Fruit fly (Drosophila melanogaster) whole organism, embryonic: ENCODE data around the gene Uvrag.

ENCODE experiments used
- Atf-2 ChIP-seq: fragments of 200-800 bp; sonication (Bioruptor generic); optimal IDR thresholded peaks from 2 replicates; lab custom pipeline; 2016; ENCODE audit warnings: missing biosample characterization, missing genetic modification characterization
- CG10462 ChIP-seq: fragments of 200-800 bp; sonication (Bioruptor generic); optimal IDR thresholded peaks from 2 replicates; lab custom pipeline; 2016; ENCODE audit warnings: missing biosample characterization, missing genetic modification characterization
- CG13287 ChIP-seq: fragments of 200-800 bp; sonication (Bioruptor generic); IDR thresholded peaks from 2 replicates; pipeline ENCODE4 v1.3.6; 2022; ENCODE audit warnings: missing biosample characterization, missing genetic modification characterization; ENCODE audit not compliant: partially characterized antibody
- CG13424 ChIP-seq: fragments of 200-800 bp; sonication (Bioruptor generic); optimal IDR thresholded peaks from 2 replicates; lab custom pipeline; 2019; ENCODE audit warnings: missing biosample characterization, mild to moderate bottlenecking, missing genetic modification characterization, moderate library complexity
- CG14965 ChIP-seq: fragments of 200-800 bp; sonication (Bioruptor generic); optimal IDR thresholded peaks from 2 replicates; lab custom pipeline; 2016; ENCODE audit warnings: missing biosample characterization, missing genetic modification characterization, borderline replicate concordance
- CG15479 ChIP-seq: fragments of 200-800 bp; sonication (Bioruptor generic); optimal IDR thresholded peaks from 3 replicates; lab custom pipeline; 2019; ENCODE audit warnings: missing biosample characterization, mild to moderate bottlenecking, missing genetic modification characterization, moderate library complexity
- CG1603 ChIP-seq: fragments of 200-800 bp; sonication (Bioruptor generic); optimal IDR thresholded peaks from 2 replicates; lab custom pipeline; 2019; ENCODE audit warnings: missing biosample characterization, mild to moderate bottlenecking, missing genetic modification characterization, moderate library complexity
- CG16813 ChIP-seq: fragments of 200-800 bp; sonication (Bioruptor generic); IDR thresholded peaks from 3 replicates; pipeline ENCODE4 v1.3.6; 2022; ENCODE audit warnings: missing biosample characterization, missing genetic modification characterization; ENCODE audit not compliant: partially characterized antibody
- CG18011 ChIP-seq: fragments of 200-800 bp; sonication (Bioruptor generic); optimal IDR thresholded peaks from 2 replicates; lab custom pipeline; 2017; ENCODE audit warnings: missing biosample characterization, missing genetic modification characterization, mild to moderate bottlenecking, moderate library complexity, missing genotype
- CG2116 ChIP-seq: fragments of 200-800 bp; sonication (Bioruptor generic); optimal IDR thresholded peaks from 3 replicates; lab custom pipeline; 2018; ENCODE audit warnings: missing biosample characterization, mild to moderate bottlenecking, missing genetic modification characterization
- CG3163 ChIP-seq: fragments of 200-800 bp; sonication (Bioruptor generic); optimal IDR thresholded peaks from 3 replicates; lab custom pipeline; 2016; ENCODE audit warnings: missing biosample characterization, missing genetic modification characterization
- CG32772 ChIP-seq: fragments of 200-800 bp; sonication (Bioruptor generic); IDR thresholded peaks from 2 replicates; pipeline ENCODE4 v1.3.6; 2022; ENCODE audit warnings: missing biosample characterization, missing genetic modification characterization
- CG34376 ChIP-seq: fragments of 200-800 bp; sonication (Bioruptor generic); optimal IDR thresholded peaks from 2 replicates; lab custom pipeline; 2018; ENCODE audit warnings: missing biosample characterization, mild to moderate bottlenecking, missing genetic modification characterization
- CG6765 ChIP-seq: fragments of 200-800 bp; sonication (Bioruptor generic); optimal IDR thresholded peaks from 3 replicates; lab custom pipeline; 2017; ENCODE audit warnings: missing biosample characterization, mild to moderate bottlenecking, missing genetic modification characterization
- CG7963 ChIP-seq: fragments of 200-800 bp; sonication (Bioruptor generic); IDR thresholded peaks from 3 replicates; pipeline ENCODE4 v1.3.6; 2022; ENCODE audit warnings: missing biosample characterization, missing genetic modification characterization; ENCODE audit not compliant: partially characterized antibody
- CkIIα-i1 ChIP-seq: fragments of 200-800 bp; sonication (Bioruptor generic); IDR thresholded peaks from 2 replicates; pipeline ENCODE4 v1.3.6; 2022; ENCODE audit warnings: missing biosample characterization, missing genetic modification characterization
- CoRest ChIP-seq: fragments of 200-800 bp; sonication (Bioruptor generic); optimal IDR thresholded peaks from 3 replicates; lab custom pipeline; 2018; ENCODE audit warnings: missing biosample characterization, mild to moderate bottlenecking, missing genetic modification characterization, moderate library complexity
- Deaf1 ChIP-seq: fragments of 200-800 bp; optimal IDR thresholded peaks from 3 replicates; lab custom pipeline; 2019; ENCODE audit warnings: missing biosample characterization, mild to moderate bottlenecking, missing genetic modification characterization, moderate library complexity
- Dek ChIP-seq: fragments of 200-800 bp; sonication (Bioruptor generic); optimal IDR thresholded peaks from 3 replicates; lab custom pipeline; 2019; ENCODE audit warnings: missing biosample characterization, mild to moderate bottlenecking, missing genetic modification characterization, moderate library complexity
- Dip3 ChIP-seq: fragments of 200-800 bp; sonication (Bioruptor generic); optimal IDR thresholded peaks from 3 replicates; lab custom pipeline; 2016; ENCODE audit warnings: missing biosample characterization, missing genetic modification characterization
- Doc3 ChIP-seq: fragments of 200-800 bp; sonication (Bioruptor generic); IDR thresholded peaks from 3 replicates; pipeline ENCODE4 v1.3.6; 2022; ENCODE audit warnings: missing biosample characterization, missing genetic modification characterization; ENCODE audit not compliant: partially characterized antibody
- Ets65A ChIP-seq: fragments of 200-800 bp; sonication (Bioruptor generic); peaks from one replicate; lab custom pipeline; 2016; ENCODE audit warnings: missing biosample characterization, missing genetic modification characterization
- Fer2 ChIP-seq: fragments of 200-800 bp; sonication (Bioruptor generic); optimal IDR thresholded peaks from 2 replicates; lab custom pipeline; 2018; ENCODE audit warnings: missing biosample characterization, mild to moderate bottlenecking, missing genetic modification characterization, moderate library complexity
- Gug ChIP-seq: fragments of 200-800 bp; sonication (Bioruptor generic); IDR thresholded peaks from 4 replicates; pipeline ENCODE4 v1.3.6; 2022; ENCODE audit warnings: missing biosample characterization, missing genetic modification characterization
- HmgZ ChIP-seq: fragments of 200-800 bp; sonication (Bioruptor generic); optimal IDR thresholded peaks from 2 replicates; lab custom pipeline; 2018; ENCODE audit warnings: missing biosample characterization, mild to moderate bottlenecking, missing genetic modification characterization
- Hmr ChIP-seq: fragments of 200-800 bp; sonication (Bioruptor generic); optimal IDR thresholded peaks from 3 replicates; lab custom pipeline; 2017; ENCODE audit warnings: mild to moderate bottlenecking, missing biosample characterization, missing genetic modification reagents, missing genetic modification characterization
- Hmx ChIP-seq: fragments of 200-800 bp; sonication (Bioruptor generic); optimal IDR thresholded peaks from 2 replicates; lab custom pipeline; 2016; ENCODE audit warnings: missing biosample characterization, missing genetic modification characterization
- Hr51 ChIP-seq, 2 experiments: fragments of 200-800 bp; sonication (Bioruptor generic); optimal IDR thresholded peaks; 2 replicates in 1 of 2; 3 replicates in 1 of 2; lab custom pipeline; 2016 to 2018; ENCODE audit warnings: missing biosample characterization in 2 of 2, missing genetic modification characterization in 2 of 2, mild to moderate bottlenecking in 1 of 2, moderate library complexity in 1 of 2
- Meics ChIP-seq: fragments of 200-800 bp; sonication (Bioruptor generic); optimal IDR thresholded peaks from 2 replicates; lab custom pipeline; 2017; ENCODE audit warnings: missing biosample characterization, mild to moderate bottlenecking, missing genetic modification characterization
- Nf-YB ChIP-seq: fragments of 200-800 bp; sonication (Bioruptor generic); optimal IDR thresholded peaks from 3 replicates; lab custom pipeline; 2019; ENCODE audit warnings: missing biosample characterization, mild to moderate bottlenecking, missing genetic modification characterization, moderate library complexity
- Side ChIP-seq: fragments of 200-800 bp; sonication (Bioruptor generic); optimal IDR thresholded peaks from 2 replicates; lab custom pipeline; 2016; ENCODE audit warnings: missing biosample characterization, missing genetic modification characterization
- aop ChIP-seq: fragments of 200-800 bp; sonication (Bioruptor generic); IDR thresholded peaks from 2 replicates; pipeline ENCODE4 v1.3.6; 2022; ENCODE audit warnings: missing biosample characterization, missing genetic modification characterization
- disco-r ChIP-seq: fragments of 200-800 bp; sonication (Bioruptor generic); optimal IDR thresholded peaks from 2 replicates; lab custom pipeline; 2016; ENCODE audit warnings: missing biosample characterization, missing genetic modification characterization
- dysf ChIP-seq: fragments of 200-800 bp; sonication (Bioruptor generic); IDR thresholded peaks from 3 replicates; pipeline ENCODE4 v1.3.6; 2022; ENCODE audit warnings: missing biosample characterization, missing genetic modification characterization
- fd3F ChIP-seq: fragments of 200-800 bp; sonication (Bioruptor generic); optimal IDR thresholded peaks from 2 replicates; lab custom pipeline; 2018; ENCODE audit warnings: missing biosample characterization, mild to moderate bottlenecking, missing genetic modification characterization, moderate library complexity
- gt ChIP-seq: fragments of 200-800 bp; sonication (Bioruptor generic); IDR thresholded peaks from 2 replicates; pipeline ENCODE4 v1.3.6; 2022; ENCODE audit warnings: missing biosample characterization, missing genetic modification characterization
- hkb ChIP-seq, 2 experiments: fragments of 200-800 bp in 1 of 2; fragments of >200 bp in 1 of 2; sonication (Bioruptor generic) in 1 of 2; IDR thresholded peaks in 1 of 2; optimal IDR thresholded peaks in 1 of 2; 2 replicates each; pipeline versions ENCODE4 v1.3.6 to Lab custom; 2017 to 2022; ENCODE audit warnings: missing biosample characterization in 1 of 2, missing genetic modification characterization in 1 of 2
- lola ChIP-seq, 3 experiments: fragments of >200 bp in 2 of 3; fragments of 200-800 bp in 1 of 3; sonication (Bioruptor generic) in 1 of 3; optimal IDR thresholded peaks; 2 replicates each; lab custom pipeline; 2017 to 2019; ENCODE audit warnings: missing biosample characterization in 3 of 3, missing genetic modification characterization in 3 of 3, mild to moderate bottlenecking in 1 of 3, moderate library complexity in 1 of 3
- pho ChIP-seq: fragments of 200-800 bp; sonication (Bioruptor generic); optimal IDR thresholded peaks from 2 replicates; lab custom pipeline; 2016; ENCODE audit warnings: missing biosample characterization, missing genetic modification characterization
- psq ChIP-seq: fragments of 200-800 bp; sonication (Bioruptor generic); optimal IDR thresholded peaks from 2 replicates; lab custom pipeline; 2017; ENCODE audit warnings: missing biosample characterization, missing genetic modification characterization
- schlank ChIP-seq: fragments of 200-800 bp; sonication (Bioruptor generic); optimal IDR thresholded peaks from 2 replicates; lab custom pipeline; 2018; ENCODE audit warnings: missing biosample characterization, mild to moderate bottlenecking, missing genetic modification characterization
- tap ChIP-seq: fragments of 200-800 bp; optimal IDR thresholded peaks from 3 replicates; lab custom pipeline; 2019; ENCODE audit warnings: missing biosample characterization, mild to moderate bottlenecking, missing genetic modification characterization, moderate library complexity
- tgo ChIP-seq: fragments of 200-800 bp; sonication (Bioruptor generic); IDR thresholded peaks from 3 replicates; pipeline ENCODE4 v1.3.6; 2022; ENCODE audit warnings: missing biosample characterization, missing genetic modification characterization
- unc-4 ChIP-seq: fragments of 200-800 bp; sonication (Bioruptor generic); IDR thresholded peaks from 2 replicates; pipeline ENCODE4 v1.3.6; 2022; ENCODE audit warnings: missing biosample characterization, missing genetic modification characterization; ENCODE audit not compliant: partially characterized antibody
- vvl ChIP-seq: fragments of 200-800 bp; sonication (Bioruptor generic); IDR thresholded peaks from 2 replicates; pipeline ENCODE4 v1.3.6; 2022; ENCODE audit warnings: missing biosample characterization, missing genetic modification characterization
- wdn ChIP-seq: fragments of 200-800 bp; sonication (Bioruptor generic); IDR thresholded peaks from 2 replicates; pipeline ENCODE4 v1.3.6; 2022; ENCODE audit warnings: missing biosample characterization, missing genetic modification characterization
- zen2 ChIP-seq: fragments of 200-800 bp; sonication (Bioruptor generic); IDR thresholded peaks from 3 replicates; pipeline ENCODE4 v1.3.6; 2022; ENCODE audit warnings: missing biosample characterization, missing genetic modification characterization; ENCODE audit not compliant: partially characterized antibody

Uvrag gene

dm6 chr2L:13290276-13291065 is 3.9 kb downstream of the Uvrag start (continued):
- TF ChIP-seq zen2 = peak; percentile 18; the same call in 1 of the 3 replicates
- no peak for TF ChIP-seq psq
- 0 out of 3 replicates have a peak, but pooled peaks have one; percentile 29 for TF ChIP-seq CG16813 (GFP tag; lab: Robert Waterston, UW)
- no peak for TF ChIP-seq CG7963 (GFP tag; lab: Robert Waterston, UW)
- peak; percentile 32; the same call in 1 of the 3 replicates for TF ChIP-seq tgo
- peak; percentile 67 for TF ChIP-seq Nf-YB (GFP tag; lab: Kevin White, UChicago)
- peak; percentile 70 for TF ChIP-seq CG13287 (GFP tag; lab: Robert Waterston, UW)
- peak; percentile 81 for TF ChIP-seq Fer2
- peak; percentile 51 for TF ChIP-seq CG14965 (GFP tag; lab: Kevin White, UChicago)
- peak; percentile 89 for TF ChIP-seq Deaf1 (tag; lab: Kevin White, UChicago)
- TF ChIP-seq vvl (GFP tag; lab: Robert Waterston, UW) = peak; percentile 55; the same call in 1 of the 2 replicates
- peak; percentile 83 for TF ChIP-seq fd3F (GFP tag; lab: Kevin White, UChicago)
- TF ChIP-seq Doc3 = 0 out of 3 replicates have a peak, but pooled peaks have one; percentile 11
- TF ChIP-seq Hmx (GFP tag; lab: Kevin White, UChicago) = no peak
- peak; percentile 65 for TF ChIP-seq disco-r (GFP tag; lab: Kevin White, UChicago)
- TF ChIP-seq aop (GFP tag; lab: Robert Waterston, UW) = no peak
- TF ChIP-seq tap (tag; lab: Kevin White, UChicago) = peak; percentile 83
- TF ChIP-seq CG1603 (tag; lab: Kevin White, UChicago) = peak; percentile 84
- TF ChIP-seq hkb (optimal IDR thresholded peaks at IDR 0.05; lab: Kevin White, UChicago) = no peak
- TF ChIP-seq hkb (GFP tag; IDR thresholded peaks at IDR 0.05; lab: Robert Waterston, UW) = peak; percentile 68
- TF ChIP-seq Hr51 (GFP tag; optimal IDR thresholded peaks at IDR 0.05; lab: Kevin White, UChicago) = peak; percentile 31 to 79
- no peak for TF ChIP-seq CG32772
- TF ChIP-seq Hmr (GFP tag; lab: Kevin White, UChicago) = peak; percentile 91
- peak; percentile 50 for TF ChIP-seq CG18011
- TF ChIP-seq wdn = peak; percentile 72
- peak; percentile 55; the same call in 1 of the 2 replicates for TF ChIP-seq unc-4 (GFP tag; lab: Robert Waterston, UW)
- TF ChIP-seq CG3163 (GFP tag; lab: Kevin White, UChicago) = peak; percentile 98
- peak; percentile 61 for TF ChIP-seq CoRest (tag; lab: Kevin White, UChicago)
- peak; percentile 80 for TF ChIP-seq Dek (tag; lab: Kevin White, UChicago)
- TF ChIP-seq pho (GFP tag; lab: Kevin White, UChicago) = peak; percentile 24
- TF ChIP-seq CG34376 (GFP tag; lab: Kevin White, UChicago) = peak; percentile 87
- no peak for TF ChIP-seq Dip3
- TF ChIP-seq Gug = no peak
- no peak for TF ChIP-seq CkIIα-i1 (GFP tag; lab: Robert Waterston, UW)
- peak in 1 of 3 experiments; percentile 9 for TF ChIP-seq lola (GFP tag; optimal IDR thresholded peaks at IDR 0.05; lab: Kevin White, UChicago)
- no peak for TF ChIP-seq CG15479 (GFP tag; lab: Kevin White, UChicago)
- TF ChIP-seq schlank = peak; percentile 91
- peak; percentile 95 for TF ChIP-seq CG6765 (GFP tag; lab: Kevin White, UChicago)
- peak; percentile 70 for TF ChIP-seq HmgZ (tag; lab: Kevin White, UChicago)
- peak; percentile 78 for TF ChIP-seq CG13424 (tag; lab: Kevin White, UChicago)
- no peak for TF ChIP-seq Ets65A
- no peak for TF ChIP-seq gt (GFP tag; lab: Robert Waterston, UW)
- peak; percentile 15 for TF ChIP-seq CG10462
- peak; percentile 3 for TF ChIP-seq CG2116
- TF ChIP-seq Meics (GFP tag; lab: Kevin White, UChicago) = peak; percentile 86
- peak; percentile 12 for TF ChIP-seq Atf-2 (GFP tag; lab: Kevin White, UChicago)
- TF ChIP-seq dysf = peak; percentile 64; the same call in 2 of the 3 replicates
- peak; percentile 32 for TF ChIP-seq Side (GFP tag; lab: Kevin White, UChicago)
